Worm (Caenorhabditis elegans): ENCODE measurements around the gene Y57E12AL.6.

Y57E12AL.6 gene

ce11 chrV:7060396-7060795, at the start of gene Y57E12AL.6, which contains the start of gene Y57E12AL.1:
Gene Y57E12AL.6 (minus strand): TSS chrV:7060470.
Gene Y57E12AL.1 (plus strand): TSS chrV:7060530.
- TF ChIP-seq zip-4 (GFP tag; optimal IDR thresholded peaks at IDR 0.05): no peak
- peak; percentile 89 for TF ChIP-seq nhr-90 (tag; optimal IDR thresholded peaks at IDR 0.05; ENCODE audit: poor library complexity)
- TF ChIP-seq aha-1 (tag; optimal IDR thresholded peaks at IDR 0.05): no peak
- peak; percentile 71 for TF ChIP-seq irx-1 (tag; optimal IDR thresholded peaks at IDR 0.05)
- TF ChIP-seq nhr-85 (tag): peak; percentile 95
- peak; percentile 90 for TF ChIP-seq nhr-71 (tag; optimal IDR thresholded peaks at IDR 0.05)
- peak in 1 of 2 experiments; percentile 91 for TF ChIP-seq mdl-1 (tag; optimal IDR thresholded peaks at IDR 0.05)
- peak; percentile 61 for TF ChIP-seq aly-2 (tag; optimal IDR thresholded peaks at IDR 0.05)
- TF ChIP-seq isw-1 (GFP tag; IDR thresholded peaks at IDR 0.05): peak; percentile 60
- peak; percentile 86 for TF ChIP-seq swsn-7 (tag; optimal IDR thresholded peaks at IDR 0.05)
- TF ChIP-seq xbp-1 (tag; optimal IDR thresholded peaks at IDR 0.05): peak; percentile 87
- TF ChIP-seq C04F5.9 (tag; optimal IDR thresholded peaks at IDR 0.05): no peak
- peak; percentile 77 to 87 (median 84) for TF ChIP-seq dpl-1 (GFP tag; optimal IDR thresholded peaks at IDR 0.05)
- no peak for TF ChIP-seq ets-5 (GFP tag; IDR thresholded peaks at IDR 0.05)
- no peak for TF ChIP-seq egl-27 (tag; optimal IDR thresholded peaks at IDR 0.05)
- no peak for TF ChIP-seq ceh-90 (tag; optimal IDR thresholded peaks at IDR 0.05)
- TF ChIP-seq hpl-2 (GFP tag; optimal IDR thresholded peaks at IDR 0.05): peak; percentile 16
- peak; percentile 83 for TF ChIP-seq tbx-2 (tag; optimal IDR thresholded peaks at IDR 0.05)
- no peak for TF ChIP-seq pag-3 (tag; optimal IDR thresholded peaks at IDR 0.05; ENCODE audit: borderline replicate concordance, insufficient read depth)
- peak; percentile 49 for TF ChIP-seq nhr-77 (tag; optimal IDR thresholded peaks at IDR 0.05)
- TF ChIP-seq unc-86 (tag; optimal IDR thresholded peaks at IDR 0.05): peak; percentile 47
- TF ChIP-seq lin-35 (GFP tag; optimal IDR thresholded peaks at IDR 0.05): peak; percentile 81 to 92
- TF ChIP-seq zag-1 (tag; optimal IDR thresholded peaks at IDR 0.05): no peak
- peak; percentile 93 for TF ChIP-seq nhr-20 (tag; optimal IDR thresholded peaks at IDR 0.05)
- TF ChIP-seq snu-23 (GFP tag; optimal IDR thresholded peaks at IDR 0.05): peak; percentile 94
- TF ChIP-seq sox-4 (tag; optimal IDR thresholded peaks at IDR 0.05): peak; percentile 61
- TF ChIP-seq rnt-1 (tag; optimal IDR thresholded peaks at IDR 0.05): peak; percentile 89
- TF ChIP-seq lin-14 (GFP tag; optimal IDR thresholded peaks at IDR 0.05): peak; percentile 87
- TF ChIP-seq elt-2 (tag; optimal IDR thresholded peaks at IDR 0.05): peak; percentile 2
- TF ChIP-seq mab-9 (GFP tag; IDR thresholded peaks at IDR 0.05): peak; percentile 46; the same call in 1 of the 2 replicates
- peak; percentile 17 for TF ChIP-seq ama-1 (optimal IDR thresholded peaks at IDR 0.05)
- peak; percentile 13 for TF ChIP-seq egl-13 (tag; optimal IDR thresholded peaks at IDR 0.05)
- no peak for TF ChIP-seq unc-62 (GFP tag; optimal IDR thresholded peaks at IDR 0.05)
- peak; percentile 41 for TF ChIP-seq lir-3 (tag; optimal IDR thresholded peaks at IDR 0.05; ENCODE audit: poor library complexity)
- TF ChIP-seq sup-37 (GFP tag; optimal IDR thresholded peaks at IDR 0.05): peak; percentile 29
- TF ChIP-seq nhr-237 (tag; optimal IDR thresholded peaks at IDR 0.05): peak; percentile 22
- peak; percentile 89 for TF ChIP-seq C16A3.4 (tag; optimal IDR thresholded peaks at IDR 0.05)
- TF ChIP-seq fos-1 (tag; optimal IDR thresholded peaks at IDR 0.05): no peak
- no peak for TF ChIP-seq efl-3 (GFP tag; optimal IDR thresholded peaks at IDR 0.05)
- TF ChIP-seq nhr-47 (tag; optimal IDR thresholded peaks at IDR 0.05): peak; percentile 87
- TF ChIP-seq dsc-1 (tag; optimal IDR thresholded peaks at IDR 0.05): peak; percentile 73
- TF ChIP-seq lin-13 (GFP tag; optimal IDR thresholded peaks at IDR 0.05): peak; percentile 75
- TF ChIP-seq ztf-4 (tag; optimal IDR thresholded peaks at IDR 0.05): peak; percentile 43
- TF ChIP-seq fkh-8 (tag; optimal IDR thresholded peaks at IDR 0.05): peak; percentile 75
- TF ChIP-seq ces-1 (GFP tag; optimal IDR thresholded peaks at IDR 0.05): no peak
- no peak for TF ChIP-seq C34B4.2 (tag; optimal IDR thresholded peaks at IDR 0.05)
- no peak for TF ChIP-seq hlh-17 (GFP tag; optimal IDR thresholded peaks at IDR 0.05; ENCODE audit: borderline replicate concordance)
- TF ChIP-seq blmp-1 (tag; optimal IDR thresholded peaks at IDR 0.05): peak; percentile 76
- TF ChIP-seq lin-39 (tag; optimal IDR thresholded peaks at IDR 0.05): peak; percentile 39
- peak; percentile 66 for TF ChIP-seq lin-15B (tag; optimal IDR thresholded peaks at IDR 0.05)
- peak in 2 of 6 experiments; percentile 75 to 94 for TF ChIP-seq elt-3 (tag; optimal IDR thresholded peaks at IDR 0.05)
- TF ChIP-seq pax-3 (tag; optimal IDR thresholded peaks at IDR 0.05): no peak
